Fruit fly (Drosophila melanogaster): ENCODE data around the gene CG7857.
A peak's percentile ranks its signal among the peaks of the same experiment; 100 is the strongest.

The CG7857 gene

DNA sequence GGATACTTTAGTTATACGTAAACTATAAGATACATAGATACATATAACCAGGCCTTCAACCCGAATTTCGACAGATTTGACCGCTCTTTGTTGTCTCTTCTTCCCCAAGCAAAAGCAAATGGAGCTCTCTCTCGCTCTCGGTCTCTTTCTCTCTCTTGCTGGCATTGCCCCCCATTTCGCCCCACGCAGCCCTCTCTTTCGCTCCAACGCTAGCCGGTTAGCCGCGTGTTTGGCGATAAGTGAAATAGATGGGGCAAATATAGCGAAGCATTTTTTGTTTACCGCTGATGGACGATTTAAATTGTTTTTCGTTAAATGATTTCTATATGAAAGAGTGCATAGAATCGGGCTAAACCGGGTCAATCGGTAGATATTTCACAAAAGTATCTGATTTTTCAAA, 9.7 kb upstream of the CG7857 start (continued):
- no peak for TF ChIP-seq CG2889 (GFP tag; IDR thresholded peaks at IDR 0.05)
- TF ChIP-seq sens (GFP tag) = peak; percentile 61
- TF ChIP-seq CG11247 (GFP tag; IDR thresholded peaks at IDR 0.05) = no peak
- TF ChIP-seq CG6654 (GFP tag; optimal IDR thresholded peaks at IDR 0.05) = no peak
- TF ChIP-seq CG3995 (GFP tag; optimal IDR thresholded peaks at IDR 0.05) = no peak
- no peak for TF ChIP-seq Abd-B (GFP tag; optimal IDR thresholded peaks at IDR 0.05)
- no peak for TF ChIP-seq CG15601 (tag; optimal IDR thresholded peaks at IDR 0.05)
- peak; percentile 12 for TF ChIP-seq CG15514 (GFP tag; optimal IDR thresholded peaks at IDR 0.05)
- TF ChIP-seq hbn (GFP tag; IDR thresholded peaks at IDR 0.05; ENCODE audit: partially characterized antibody) = peak; percentile 25; the same call in 1 of the 2 replicates
- peak in 1 of 2 experiments; percentile 1 for TF ChIP-seq Hr78 (GFP tag; optimal IDR thresholded peaks at IDR 0.05)
- TF ChIP-seq chinmo (GFP tag; IDR thresholded peaks at IDR 0.05; ENCODE audit: partially characterized antibody) = peak; percentile 82; the same call in 3 of the 4 replicates
- no peak for TF ChIP-seq zf30C (GFP tag; optimal IDR thresholded peaks at IDR 0.05)
- no peak for TF ChIP-seq Fer3 (tag; optimal IDR thresholded peaks at IDR 0.05)
- TF ChIP-seq her (GFP tag; optimal IDR thresholded peaks at IDR 0.05) = peak; percentile 35
- peak; percentile 5 for TF ChIP-seq Dp (GFP tag; optimal IDR thresholded peaks at IDR 0.05)
- TF ChIP-seq lola (GFP tag; optimal IDR thresholded peaks at IDR 0.05) = no peak
- TF ChIP-seq CG7987 (GFP tag; optimal IDR thresholded peaks at IDR 0.05) = peak; percentile 58
- no peak for TF ChIP-seq Dek (tag; optimal IDR thresholded peaks at IDR 0.05)
- TF ChIP-seq Mrtf (GFP tag; IDR thresholded peaks at IDR 0.05) = no peak
- peak; percentile 82 for TF ChIP-seq CG1832 (GFP tag; optimal IDR thresholded peaks at IDR 0.05)
- peak; percentile 12 for TF ChIP-seq Fer1 (GFP tag; optimal IDR thresholded peaks at IDR 0.05)
- TF ChIP-seq CG16863 (GFP tag; optimal IDR thresholded peaks at IDR 0.05) = no peak
- TF ChIP-seq so (GFP tag; IDR thresholded peaks at IDR 0.05) = peak; percentile 30; the same call in 1 of the 3 replicates
- TF ChIP-seq CG10321 (GFP tag; IDR thresholded peaks at IDR 0.05) = 0 out of 2 replicates have a peak, but pooled peaks have one; percentile 45
- peak; percentile 27; the same call in 1 of the 3 replicates for TF ChIP-seq ci (GFP tag; IDR thresholded peaks at IDR 0.05)
- no peak for TF ChIP-seq ranshi (GFP tag; IDR thresholded peaks at IDR 0.05)
- TF ChIP-seq scrt (GFP tag; optimal IDR thresholded peaks at IDR 0.05) = peak; percentile 21
- no peak for TF ChIP-seq dati (GFP tag; IDR thresholded peaks at IDR 0.05)
- TF ChIP-seq CG15011 (GFP tag; optimal IDR thresholded peaks at IDR 0.05) = no peak
- no peak for TF ChIP-seq CG32772 (GFP tag; IDR thresholded peaks at IDR 0.05)
- TF ChIP-seq tna (GFP tag; IDR thresholded peaks at IDR 0.05; ENCODE audit: partially characterized antibody) = peak; percentile 11; the same call in 1 of the 2 replicates
- no peak for TF ChIP-seq CG10147 (GFP tag; optimal IDR thresholded peaks at IDR 0.05)
- peak; percentile 23 for TF ChIP-seq CG12071 (GFP tag; optimal IDR thresholded peaks at IDR 0.05)
- no peak for TF ChIP-seq Sox102F (GFP tag; optimal IDR thresholded peaks at IDR 0.05)
- no peak for TF ChIP-seq da (GFP tag; optimal IDR thresholded peaks at IDR 0.05)
- peak; percentile 32 for TF ChIP-seq CG9437 (GFP tag; optimal IDR thresholded peaks at IDR 0.05)
- no peak for TF ChIP-seq Dip3 (GFP tag; optimal IDR thresholded peaks at IDR 0.05)
- no peak for TF ChIP-seq CG18011 (GFP tag; optimal IDR thresholded peaks at IDR 0.05)
- TF ChIP-seq CG11723 (GFP tag; optimal IDR thresholded peaks at IDR 0.05) = no peak
- TF ChIP-seq sqz (GFP tag; optimal IDR thresholded peaks at IDR 0.05) = peak; percentile 49
- no peak for TF ChIP-seq oc (tag; optimal IDR thresholded peaks at IDR 0.05)
- no peak for TF ChIP-seq Bgb (GFP tag; IDR thresholded peaks at IDR 0.05; ENCODE audit: partially characterized antibody)
- no peak for TF ChIP-seq lilli (GFP tag; optimal IDR thresholded peaks at IDR 0.05)
- no peak for TF ChIP-seq CG18619 (GFP tag; optimal IDR thresholded peaks at IDR 0.05)
- no peak for TF ChIP-seq CG17802 (tag; optimal IDR thresholded peaks at IDR 0.05)
- TF ChIP-seq CG3163 (GFP tag; optimal IDR thresholded peaks at IDR 0.05) = peak; percentile 88
- TF ChIP-seq CG11695 (GFP tag; IDR thresholded peaks at IDR 0.05) = peak; percentile 26; the same call in 1 of the 3 replicates
- TF ChIP-seq CG34376 (GFP tag; optimal IDR thresholded peaks at IDR 0.05) = peak; percentile 48
- no peak for TF ChIP-seq Ada2b (GFP tag; IDR thresholded peaks at IDR 0.05)
